Worm (Caenorhabditis elegans) whole organism, mixed stage, embryonic: ENCODE measurements around the gene tsp-4.

Experiments used
- ceh-39 ChIP-seq: fragments of 150-350 bp; optimal IDR thresholded peaks from 2 replicates; lab custom pipeline; 2014; ENCODE audit warnings: missing biosample characterization, missing genetic modification characterization
- elt-1 ChIP-seq: sonication (generic microtip); optimal IDR thresholded peaks from 2 replicates; lab custom pipeline; 2017; ENCODE audit warnings: missing genetic modification characterization, mild to moderate bottlenecking, missing compliant biosample characterization, antibody characterized with exemption, moderate library complexity, borderline replicate concordance; ENCODE audit not compliant: insufficient read depth
- elt-3 ChIP-seq: fragments of 150-350 bp; optimal IDR thresholded peaks from 2 replicates; lab custom pipeline; 2014; ENCODE audit warnings: missing biosample characterization, missing genetic modification characterization
- lin-13 ChIP-seq: fragments of 150-350 bp; optimal IDR thresholded peaks from 2 replicates; lab custom pipeline; 2014; ENCODE audit warnings: missing biosample characterization, missing genetic modification characterization
- lsy-2 ChIP-seq: fragments of 150-350 bp; optimal IDR thresholded peaks from 2 replicates; lab custom pipeline; 2014; ENCODE audit warnings: missing biosample characterization, missing genetic modification characterization
- mep-1 ChIP-seq: fragments of 150-350 bp; optimal IDR thresholded peaks from 2 replicates; lab custom pipeline; 2017; ENCODE audit warnings: missing biosample characterization, missing genetic modification reagents, missing genetic modification characterization, inconsistent platforms
- nhr-12 ChIP-seq: fragments of 150-350 bp; optimal IDR thresholded peaks from 2 replicates; lab custom pipeline; 2014; ENCODE audit warnings: missing biosample characterization, missing genetic modification characterization
- nhr-28 ChIP-seq: fragments of 150-350 bp; optimal IDR thresholded peaks from 2 replicates; lab custom pipeline; 2014; ENCODE audit warnings: missing biosample characterization, missing genetic modification characterization
- nhr-76 ChIP-seq: sonication (generic microtip); optimal IDR thresholded peaks from 2 replicates; lab custom pipeline; 2017; ENCODE audit warnings: missing biosample characterization, missing genetic modification characterization
- sptf-1 ChIP-seq: sonication (generic microtip); optimal IDR thresholded peaks from 2 replicates; lab custom pipeline; 2017; ENCODE audit warnings: mild to moderate bottlenecking, missing genetic modification characterization, moderate library complexity, missing compliant biosample characterization
- tbx-8 ChIP-seq: fragments of 200-800 bp; sonication (Bioruptor generic); optimal IDR thresholded peaks from 2 replicates; lab custom pipeline; 2018; ENCODE audit warnings: mild to moderate bottlenecking, missing genetic modification characterization, moderate library complexity, missing compliant biosample characterization
- unc-120 ChIP-seq: sonication (generic microtip); optimal IDR thresholded peaks from 2 replicates; lab custom pipeline; 2017; ENCODE audit warnings: missing genetic modification characterization, missing compliant biosample characterization; ENCODE audit not compliant: poor library complexity, severe bottlenecking
- unc-62 ChIP-seq: fragments of 150-350 bp; optimal IDR thresholded peaks from 2 replicates; lab custom pipeline; 2014; ENCODE audit warnings: missing biosample characterization, missing genetic modification reagents, missing genetic modification characterization
- ztf-11 ChIP-seq: fragments of 150-350 bp; optimal IDR thresholded peaks from 2 replicates; lab custom pipeline; 2014; ENCODE audit warnings: missing biosample characterization, missing genetic modification characterization

DNA sequence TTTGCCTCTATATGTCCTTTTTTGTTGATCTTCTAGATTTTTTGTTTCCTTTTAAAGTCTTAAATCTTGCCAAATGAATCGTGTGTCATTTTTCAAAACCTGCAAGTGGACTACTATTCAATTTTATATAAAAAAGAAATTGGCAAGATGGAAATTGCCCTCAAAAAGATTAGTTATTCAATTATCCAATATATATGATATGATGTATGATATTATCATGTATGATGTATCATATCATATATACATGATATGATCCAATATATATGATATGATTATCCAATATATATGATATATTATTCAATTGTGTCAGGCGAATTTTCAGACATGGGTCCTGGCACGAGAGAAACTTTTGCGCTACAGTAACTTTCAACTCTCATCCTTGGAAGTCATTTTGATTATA is 24.9 kb downstream of the tsp-4 start, which contains the start of gene sru-20:
- TF ChIP-seq ceh-39 (tag; lab: Kevin White, UChicago) (no peak), nhr-12 (no peak), sptf-1 (tag; lab: Kevin White, UChicago) (no peak), nhr-76 (tag; lab: Kevin White, UChicago) (no peak), ztf-11 (tag; lab: Kevin White, UChicago) (no peak), elt-3 (tag; lab: Kevin White, UChicago) (no peak), mep-1 (no peak), tbx-8 (GFP tag; lab: Kevin White, UChicago) (no peak), lin-13 (tag; lab: Kevin White, UChicago) (no peak), unc-62 (no peak), lsy-2 (tag; lab: Kevin White, UChicago) (no peak), nhr-28 (tag; lab: Kevin White, UChicago) (no peak), unc-120 (tag; lab: Kevin White, UChicago) (no peak), elt-1 (no peak)
